Worm (Caenorhabditis elegans) whole organism, early embryonic: ENCODE results near the gene F23H11.2.

Experiments used
- B0310.2 ChIP-seq: sonication (generic microtip); optimal IDR thresholded peaks from 2 replicates; lab custom pipeline; 2016; ENCODE audit warnings: mild to moderate bottlenecking, missing genetic modification characterization, missing compliant biosample characterization
- aly-1 ChIP-seq: sonication (generic microtip); optimal IDR thresholded peaks from 2 replicates; lab custom pipeline; 2016; ENCODE audit warnings: missing genetic modification characterization, missing compliant biosample characterization
- ama-1 ChIP-seq: fragments of 150-350 bp; optimal IDR thresholded peaks from 2 replicates; lab custom pipeline; 2014
- ceh-36 ChIP-seq: sonication (generic microtip); optimal IDR thresholded peaks from 2 replicates; lab custom pipeline; 2016; ENCODE audit warnings: missing genetic modification characterization, inconsistent platforms, missing compliant biosample characterization
- ets-7 ChIP-seq: sonication (generic microtip); optimal IDR thresholded peaks from 2 replicates; lab custom pipeline; 2016; ENCODE audit warnings: missing genotype, missing genetic modification characterization, missing compliant biosample characterization
- hmbx-1 ChIP-seq: sonication (generic microtip); optimal IDR thresholded peaks from 2 replicates; lab custom pipeline; 2016; ENCODE audit warnings: mild to moderate bottlenecking, missing genetic modification characterization, missing compliant biosample characterization
- hmg-4 ChIP-seq: fragments of 200-800 bp; sonication (Bioruptor generic); optimal IDR thresholded peaks from 2 replicates; lab custom pipeline; 2018; ENCODE audit warnings: mild to moderate bottlenecking, missing genetic modification characterization, missing compliant biosample characterization
- hnd-1 ChIP-seq: sonication (generic microtip); optimal IDR thresholded peaks from 2 replicates; lab custom pipeline; 2016; ENCODE audit warnings: missing genetic modification characterization, missing compliant biosample characterization
- pes-1 ChIP-seq: fragments of 200-800 bp; sonication (Bioruptor generic); IDR thresholded peaks from 2 replicates; pipeline ENCODE4 v1.3.6; 2022; ENCODE audit warnings: missing genetic modification reagents, missing genetic modification characterization, missing compliant biosample characterization
- scrt-1 ChIP-seq: fragments of 200-800 bp; sonication (Bioruptor generic); IDR thresholded peaks from 2 replicates; pipeline ENCODE4 v1.3.6; 2022; ENCODE audit warnings: missing genetic modification characterization, missing compliant biosample characterization
- sea-1 ChIP-seq: fragments of 200-800 bp; sonication (Bioruptor generic); conservative IDR thresholded peaks from 2 replicates; pipeline ENCODE4 v1.3.6; 2022; ENCODE audit warnings: missing genetic modification characterization, missing compliant biosample characterization

DNA sequence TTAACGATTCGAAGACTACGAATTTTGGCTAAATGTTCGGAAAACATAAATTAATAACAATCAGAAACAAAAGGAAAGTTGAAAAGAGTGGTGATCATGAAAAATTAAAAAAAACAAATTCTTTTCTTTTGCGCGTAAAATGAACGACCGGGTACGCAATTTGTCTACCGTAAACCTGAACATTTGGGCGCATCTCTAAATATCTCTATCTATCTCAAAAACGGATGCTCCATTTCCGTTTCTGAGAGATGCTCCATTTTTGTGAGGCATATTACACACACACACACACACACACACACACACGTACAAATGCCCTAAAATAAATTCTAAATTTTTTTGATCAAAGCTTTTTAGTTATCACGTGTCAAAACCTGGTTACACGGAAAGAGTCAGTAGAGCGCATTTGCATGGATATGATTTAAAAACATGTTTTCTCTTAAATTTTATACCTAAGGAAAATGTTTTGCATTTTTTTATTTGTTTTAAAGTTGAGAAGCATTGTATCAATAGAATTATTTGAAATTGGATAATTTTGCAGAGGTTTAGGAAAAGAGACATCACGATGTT is 6.5 kb upstream of the F23H11.2 start:
- TF ChIP-seq ets-7 (tag; lab: Kevin White, UChicago) (no peak), ama-1 (lab: Kevin White, UChicago) (no peak), scrt-1 (GFP tag; lab: Robert Waterston, UW) (no peak), hmbx-1 (tag; lab: Kevin White, UChicago) (no peak), ceh-36 (tag; lab: Kevin White, UChicago) (no peak), B0310.2 (no peak), hnd-1 (tag; lab: Kevin White, UChicago) (no peak), hmg-4 (GFP tag; lab: Kevin White, UChicago) (no peak), pes-1 (GFP tag; lab: Robert Waterston, UW) (no peak), aly-1 (tag; lab: Kevin White, UChicago) (no peak), sea-1 (GFP tag; lab: Robert Waterston, UW) (no peak)
